Worm (Caenorhabditis elegans) whole organism, L1 larva: ENCODE data around the gene T27A10.2.

ENCODE experiments used
- lin-15B ChIP-seq: fragments of 150-350 bp; sonication (generic microtip); optimal IDR thresholded peaks from 3 replicates; lab custom pipeline; 2014; ENCODE audit warnings: missing biosample characterization, missing genetic modification characterization
- pag-3 ChIP-seq: sonication (generic microtip); optimal IDR thresholded peaks from 2 replicates; lab custom pipeline; 2017; ENCODE audit warnings: missing genetic modification characterization, mild to moderate bottlenecking, missing compliant biosample characterization, antibody characterized with exemption, borderline replicate concordance; ENCODE audit not compliant: insufficient read depth

ce11 chrX:3630090-3630489 lies 44.3 kb downstream of the T27A10.2 start:
- TF ChIP-seq lin-15B (tag; lab: Kevin White, UChicago) (no peak), pag-3 (tag; lab: Kevin White, UChicago) (no peak)
